Fruit fly (Drosophila melanogaster) Kc167 (cell line): ENCODE data around the gene Lkb1.

Experiments used
- Myc ChIP-seq: fragments of >200 bp; optimal IDR thresholded peaks from 2 replicates; lab custom pipeline; 2017; ENCODE audit warnings: missing external identifiers
- Sin3A ChIP-seq: fragments of >200 bp; optimal IDR thresholded peaks from 2 replicates; lab custom pipeline; 2018; ENCODE audit warnings: missing external identifiers
- h ChIP-seq: fragments of >200 bp; optimal IDR thresholded peaks from 3 replicates; lab custom pipeline; 2018; ENCODE audit warnings: missing external identifiers
- psq ChIP-seq: fragments of >200 bp; optimal IDR thresholded peaks from 2 replicates; lab custom pipeline; 2017; ENCODE audit warnings: missing external identifiers

DNA sequence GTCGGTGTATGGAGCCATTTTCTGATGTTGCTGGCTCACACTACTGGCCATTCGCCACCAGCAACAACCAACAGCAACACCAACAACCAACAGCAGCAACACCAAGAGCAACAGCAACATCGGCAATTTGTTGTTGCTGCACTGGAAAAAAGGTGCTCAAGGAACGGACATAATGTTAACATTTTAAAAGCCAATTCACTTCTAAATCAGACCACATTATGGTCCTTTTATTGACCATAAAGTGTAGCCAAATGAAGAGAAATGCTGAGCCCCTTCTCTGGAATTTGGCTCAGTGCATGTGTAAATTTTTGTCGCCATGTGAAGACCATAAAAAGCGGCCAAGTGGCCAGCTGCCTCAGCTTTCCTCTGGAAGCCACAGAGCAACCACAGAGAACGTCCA, 40.5 kb downstream of the Lkb1 start:
- TF ChIP-seq Myc (no peak), Sin3A (no peak), h (lab: Kevin White, UChicago) (no peak), psq (no peak)
